Fruit fly (Drosophila melanogaster) whole organism, prepupa: ENCODE data around the gene CNMa.

ENCODE experiments used
- Blimp-1 ChIP-seq: fragments of 200-800 bp; sonication (Bioruptor generic); optimal IDR thresholded peaks from 3 replicates; lab custom pipeline; 2017; ENCODE audit warnings: missing biosample characterization, missing genetic modification characterization, mild to moderate bottlenecking, moderate library complexity, missing genetic modification reagents
- CG10669 ChIP-seq: fragments of 200-800 bp; sonication (Bioruptor generic); optimal IDR thresholded peaks from 3 replicates; lab custom pipeline; 2018; ENCODE audit warnings: missing biosample characterization, mild to moderate bottlenecking, missing genetic modification characterization, moderate library complexity
- CG11294 ChIP-seq: fragments of 200-800 bp; sonication (Bioruptor generic); IDR thresholded peaks from 2 replicates; pipeline ENCODE4 v1.3.6; 2022; ENCODE audit warnings: missing biosample characterization, missing genetic modification characterization
- CG11762 ChIP-seq: fragments of 200-800 bp; sonication (Bioruptor generic); optimal IDR thresholded peaks from 3 replicates; lab custom pipeline; 2016; ENCODE audit warnings: missing biosample characterization, missing genetic modification characterization; ENCODE audit not compliant: insufficient read depth
- CG15336 ChIP-seq: fragments of 200-800 bp; sonication (Bioruptor generic); IDR thresholded peaks from 2 replicates; pipeline ENCODE4 v1.3.6; 2022; ENCODE audit warnings: missing biosample characterization, missing genetic modification characterization
- CG1621 ChIP-seq: fragments of 200-800 bp; sonication (Bioruptor generic); optimal IDR thresholded peaks from 3 replicates; lab custom pipeline; 2018; ENCODE audit warnings: missing biosample characterization, mild to moderate bottlenecking, missing genetic modification characterization
- CG3032 ChIP-seq: fragments of 200-800 bp; optimal IDR thresholded peaks from 2 replicates; lab custom pipeline; 2019; ENCODE audit warnings: missing biosample characterization, mild to moderate bottlenecking, missing genetic modification characterization, moderate library complexity
- CG34406 ChIP-seq: fragments of 200-800 bp; sonication (Bioruptor generic); optimal IDR thresholded peaks from 3 replicates; lab custom pipeline; 2016; ENCODE audit warnings: missing biosample characterization, missing genetic modification characterization
- CG3919 ChIP-seq: fragments of 200-800 bp; sonication (Bioruptor generic); optimal IDR thresholded peaks from 3 replicates; lab custom pipeline; 2016; ENCODE audit warnings: missing biosample characterization, missing genetic modification characterization
- CG6163 ChIP-seq: fragments of 200-800 bp; sonication (Bioruptor generic); IDR thresholded peaks from 3 replicates; pipeline ENCODE4 v1.3.6; 2022; ENCODE audit warnings: missing biosample characterization, missing genetic modification characterization
- CG6808 ChIP-seq: fragments of 200-800 bp; sonication (Bioruptor generic); optimal IDR thresholded peaks from 3 replicates; lab custom pipeline; 2017; ENCODE audit warnings: missing biosample characterization, missing genetic modification characterization, mild to moderate bottlenecking, moderate library complexity, missing genetic modification reagents
- CG7368 ChIP-seq: fragments of 200-800 bp; sonication (Bioruptor generic); optimal IDR thresholded peaks from 3 replicates; lab custom pipeline; 2016; ENCODE audit warnings: missing biosample characterization, missing genetic modification characterization
- CG8119 ChIP-seq: fragments of 200-800 bp; sonication (Bioruptor generic); IDR thresholded peaks from 3 replicates; pipeline ENCODE4 v1.3.6; 2022; ENCODE audit warnings: missing biosample characterization, missing genetic modification characterization
- Eip75B ChIP-seq: fragments of 200-800 bp; sonication (Bioruptor generic); optimal IDR thresholded peaks from 3 replicates; lab custom pipeline; 2016; ENCODE audit warnings: missing biosample characterization, missing genetic modification characterization
- Ets96B ChIP-seq: fragments of 200-800 bp; optimal IDR thresholded peaks from 2 replicates; lab custom pipeline; 2019; ENCODE audit warnings: missing biosample characterization, mild to moderate bottlenecking, missing genetic modification characterization, moderate library complexity
- Gug ChIP-seq: fragments of 200-800 bp; sonication (Bioruptor generic); IDR thresholded peaks from 2 replicates; pipeline ENCODE4 v1.3.6; 2022; ENCODE audit warnings: missing biosample characterization, missing genetic modification characterization
- Hr39 ChIP-seq: fragments of 200-800 bp; sonication (Bioruptor generic); optimal IDR thresholded peaks from 2 replicates; lab custom pipeline; 2016; ENCODE audit warnings: missing biosample characterization, missing genetic modification characterization
- Hr4 ChIP-seq: fragments of 200-800 bp; sonication (Bioruptor generic); optimal IDR thresholded peaks from 3 replicates; lab custom pipeline; 2016; ENCODE audit warnings: missing biosample characterization, missing genetic modification characterization
- Lpt ChIP-seq: fragments of 200-800 bp; sonication (Bioruptor generic); optimal IDR thresholded peaks from 3 replicates; lab custom pipeline; 2016; ENCODE audit warnings: missing biosample characterization, missing genetic modification characterization
- OdsH ChIP-seq: fragments of 200-800 bp; sonication (Bioruptor generic); optimal IDR thresholded peaks from 3 replicates; lab custom pipeline; 2016; ENCODE audit warnings: missing biosample characterization, missing genetic modification characterization
- Sox15 ChIP-seq: fragments of 200-800 bp; sonication (Bioruptor generic); optimal IDR thresholded peaks from 3 replicates; lab custom pipeline; 2016; ENCODE audit warnings: missing biosample characterization, missing genetic modification characterization
- achi ChIP-seq: fragments of 200-800 bp; sonication (Bioruptor generic); optimal IDR thresholded peaks from 3 replicates; lab custom pipeline; 2016; ENCODE audit warnings: missing biosample characterization, missing genetic modification characterization
- acj6 ChIP-seq: fragments of 200-800 bp; sonication (Bioruptor generic); optimal IDR thresholded peaks from 3 replicates; lab custom pipeline; 2016; ENCODE audit warnings: missing biosample characterization, missing genetic modification characterization
- eg ChIP-seq: fragments of 200-800 bp; sonication (Bioruptor generic); IDR thresholded peaks from 3 replicates; pipeline ENCODE4 v1.3.6; 2022; ENCODE audit warnings: missing biosample characterization, missing genetic modification characterization
- esn ChIP-seq: fragments of 200-800 bp; sonication (Bioruptor generic); optimal IDR thresholded peaks from 2 replicates; lab custom pipeline; 2016; ENCODE audit warnings: missing biosample characterization, mild to moderate bottlenecking, missing genetic modification characterization, moderate library complexity
- fd59A ChIP-seq: fragments of 200-800 bp; sonication (Bioruptor generic); optimal IDR thresholded peaks from 2 replicates; lab custom pipeline; 2017; ENCODE audit warnings: missing biosample characterization, mild to moderate bottlenecking, missing genetic modification characterization, missing genetic modification reagents
- fd85E ChIP-seq: fragments of 200-800 bp; sonication (Bioruptor generic); optimal IDR thresholded peaks from 3 replicates; lab custom pipeline; 2016; ENCODE audit warnings: missing biosample characterization, missing genetic modification characterization
- net ChIP-seq: fragments of 200-800 bp; sonication (Bioruptor generic); optimal IDR thresholded peaks from 3 replicates; lab custom pipeline; 2016; ENCODE audit warnings: missing biosample characterization, missing genetic modification characterization
- pdm3 ChIP-seq: fragments of 200-800 bp; sonication (Bioruptor generic); optimal IDR thresholded peaks from 3 replicates; lab custom pipeline; 2016; ENCODE audit warnings: missing biosample characterization, missing genetic modification characterization
- salr ChIP-seq, 2 experiments: fragments of 200-800 bp; sonication (Bioruptor generic); optimal IDR thresholded peaks; 3 replicates each; lab custom pipeline; 2016 to 2018; ENCODE audit warnings: missing biosample characterization in 2 of 2, missing genetic modification characterization in 2 of 2, mild to moderate bottlenecking in 1 of 2
- ss ChIP-seq, 2 experiments: fragments of 200-800 bp; sonication (Bioruptor generic); optimal IDR thresholded peaks; 2 replicates in 1 of 2; 3 replicates in 1 of 2; lab custom pipeline; 2017 to 2018; ENCODE audit warnings: mild to moderate bottlenecking in 2 of 2, missing biosample characterization in 2 of 2, missing genetic modification characterization in 2 of 2, moderate library complexity in 1 of 2
- svp ChIP-seq: fragments of 200-800 bp; sonication (Bioruptor generic); peaks from one replicate; lab custom pipeline; 2016; ENCODE audit warnings: missing biosample characterization, missing genetic modification characterization
- topi ChIP-seq: fragments of 200-800 bp; sonication (Bioruptor generic); optimal IDR thresholded peaks from 3 replicates; lab custom pipeline; 2016; ENCODE audit warnings: missing biosample characterization, missing genetic modification characterization

CNMa gene

DNA sequence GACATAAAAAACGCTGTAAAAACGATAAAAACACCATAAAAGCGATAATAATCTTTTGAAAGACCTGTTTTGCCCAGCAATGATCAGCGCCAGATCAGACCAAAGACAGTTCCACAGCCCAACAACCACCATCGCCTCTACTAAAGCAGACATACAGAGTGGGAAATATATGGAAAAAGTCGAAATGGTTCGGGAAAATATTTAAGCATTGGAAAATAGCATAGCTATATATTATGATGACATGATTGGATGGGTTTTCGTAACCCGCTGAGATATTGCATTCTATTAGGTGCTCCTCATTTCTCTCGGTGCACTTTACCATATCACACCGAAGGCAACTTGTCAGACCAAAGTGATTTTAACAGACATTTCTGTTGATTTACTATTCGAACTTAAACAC, 46.8 kb downstream of the CNMa start (continued):
- TF ChIP-seq CG6808 (GFP tag; lab: Kevin White, UChicago) (no peak), CG1621 (tag; lab: Kevin White, UChicago) (peak; percentile 85), pdm3 (GFP tag; lab: Kevin White, UChicago) (peak; percentile 87), CG7368 (GFP tag; lab: Kevin White, UChicago) (no peak), CG34406 (peak; percentile 80), Eip75B (GFP tag; lab: Kevin White, UChicago) (peak; percentile 84), Sox15 (peak; percentile 72), CG8119 (peak; percentile 86), fd85E (no peak), Ets96B (peak; percentile 86), Gug (GFP tag; lab: Robert Waterston, UW) (peak; percentile 84), ss (GFP tag; optimal IDR thresholded peaks at IDR 0.05; lab: Kevin White, UChicago) (peak; percentile 82 to 85), Hr39 (GFP tag; lab: Kevin White, UChicago) (peak; percentile 78), topi (GFP tag; lab: Kevin White, UChicago) (peak; percentile 75), CG11762 (GFP tag; lab: Kevin White, UChicago) (peak; percentile 80), Lpt (GFP tag; lab: Kevin White, UChicago) (peak; percentile 79), CG6163 (peak; percentile 93), Hr4 (GFP tag; lab: Kevin White, UChicago) (no peak), acj6 (GFP tag; lab: Kevin White, UChicago) (peak; percentile 85), fd59A (GFP tag; lab: Kevin White, UChicago) (peak; percentile 84), CG15336 (GFP tag; lab: Robert Waterston, UW) (peak; percentile 90), net (peak; percentile 84), achi (GFP tag; lab: Kevin White, UChicago) (peak; percentile 85), svp (GFP tag; lab: Kevin White, UChicago) (no peak), Blimp-1 (no peak)

DNA sequence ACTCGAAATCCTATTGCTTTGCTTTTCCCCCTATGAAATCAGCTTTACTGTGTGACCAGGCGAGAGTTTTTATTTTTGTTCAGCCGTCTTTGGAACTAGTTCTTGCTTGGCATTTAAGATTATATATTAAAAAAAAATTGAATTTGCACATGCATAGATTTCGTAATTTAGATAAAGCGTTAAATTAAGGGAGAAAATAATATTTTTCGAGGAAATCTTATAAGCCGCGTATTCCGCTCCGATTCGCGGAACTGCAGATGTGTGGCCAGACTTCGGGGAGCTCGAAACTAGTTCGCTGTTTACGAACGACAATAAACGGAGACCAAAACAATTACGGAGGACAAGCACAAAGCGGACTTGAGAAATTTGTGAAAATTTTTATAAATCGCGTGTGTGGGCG, 52.6 kb downstream of the CNMa start, which contains the start of the genes JTBR and CG42676:
Gene JTBR, minus strand, starts transcription at position 55 of the 400 bp plus-strand sequence.
Gene CG42676, plus strand, starts transcription at position 306 of the 400 bp plus-strand sequence.
- TF ChIP-seq fd59A (GFP tag; lab: Kevin White, UChicago) (no peak), Lpt (GFP tag; lab: Kevin White, UChicago) (no peak), eg (GFP tag; lab: Robert Waterston, UW) (no peak), Gug (GFP tag; lab: Robert Waterston, UW) (no peak), CG11294 (GFP tag; lab: Robert Waterston, UW) (no peak), achi (GFP tag; lab: Kevin White, UChicago) (no peak), esn (peak; percentile 32), CG3919 (GFP tag; lab: Kevin White, UChicago) (no peak), CG10669 (GFP tag; lab: Kevin White, UChicago) (no peak), salr (GFP tag; optimal IDR thresholded peaks at IDR 0.05; lab: Kevin White, UChicago) (no peak), Eip75B (GFP tag; lab: Kevin White, UChicago) (no peak), OdsH (GFP tag; lab: Kevin White, UChicago) (no peak), acj6 (GFP tag; lab: Kevin White, UChicago) (no peak), topi (GFP tag; lab: Kevin White, UChicago) (no peak), CG3032 (no peak), CG1621 (tag; lab: Kevin White, UChicago) (peak; percentile 66)
